Worm (Caenorhabditis elegans) whole organism, early embryonic: Measurements from ENCODE around the gene pot-3.

Source experiments
- aly-1 ChIP-seq: sonication (generic microtip); optimal IDR thresholded peaks from 2 replicates; lab custom pipeline; 2016; ENCODE audit warnings: missing genetic modification characterization, missing compliant biosample characterization
- ama-1 ChIP-seq: fragments of 150-350 bp; optimal IDR thresholded peaks from 2 replicates; lab custom pipeline; 2014
- ceh-13 ChIP-seq: fragments of 200-800 bp; sonication (Bioruptor generic); optimal IDR thresholded peaks from 2 replicates; lab custom pipeline; 2018; ENCODE audit warnings: mild to moderate bottlenecking, missing genetic modification characterization, missing compliant biosample characterization
- ceh-36 ChIP-seq: sonication (generic microtip); optimal IDR thresholded peaks from 2 replicates; lab custom pipeline; 2016; ENCODE audit warnings: missing genetic modification characterization, inconsistent platforms, missing compliant biosample characterization
- ets-7 ChIP-seq: sonication (generic microtip); optimal IDR thresholded peaks from 2 replicates; lab custom pipeline; 2016; ENCODE audit warnings: missing genotype, missing genetic modification characterization, missing compliant biosample characterization
- flt-1 ChIP-seq: fragments of 200-800 bp; sonication (Bioruptor generic); IDR thresholded peaks from 2 replicates; pipeline ENCODE4 v1.3.6; 2022; ENCODE audit warnings: missing genetic modification characterization, missing compliant biosample characterization
- hmbx-1 ChIP-seq: sonication (generic microtip); optimal IDR thresholded peaks from 2 replicates; lab custom pipeline; 2016; ENCODE audit warnings: mild to moderate bottlenecking, missing genetic modification characterization, missing compliant biosample characterization
- hmg-4 ChIP-seq: fragments of 200-800 bp; sonication (Bioruptor generic); optimal IDR thresholded peaks from 2 replicates; lab custom pipeline; 2018; ENCODE audit warnings: mild to moderate bottlenecking, missing genetic modification characterization, missing compliant biosample characterization
- pes-1 ChIP-seq: fragments of 200-800 bp; sonication (Bioruptor generic); IDR thresholded peaks from 2 replicates; pipeline ENCODE4 v1.3.6; 2022; ENCODE audit warnings: missing genetic modification reagents, missing genetic modification characterization, missing compliant biosample characterization
- tbx-11 ChIP-seq: fragments of 200-800 bp; sonication (Bioruptor generic); IDR thresholded peaks from 2 replicates; pipeline ENCODE4 v1.3.6; 2022; ENCODE audit warnings: missing genetic modification characterization, missing compliant biosample characterization
- tbx-37 ChIP-seq: fragments of 200-800 bp; sonication (Bioruptor generic); conservative IDR thresholded peaks from 2 replicates; pipeline ENCODE4 v1.3.6; 2022; ENCODE audit warnings: missing genetic modification reagents, missing genetic modification characterization, missing compliant biosample characterization
- tra-4 ChIP-seq: sonication (generic microtip); optimal IDR thresholded peaks from 2 replicates; lab custom pipeline; 2017; ENCODE audit warnings: missing genetic modification characterization, missing compliant biosample characterization

DNA sequence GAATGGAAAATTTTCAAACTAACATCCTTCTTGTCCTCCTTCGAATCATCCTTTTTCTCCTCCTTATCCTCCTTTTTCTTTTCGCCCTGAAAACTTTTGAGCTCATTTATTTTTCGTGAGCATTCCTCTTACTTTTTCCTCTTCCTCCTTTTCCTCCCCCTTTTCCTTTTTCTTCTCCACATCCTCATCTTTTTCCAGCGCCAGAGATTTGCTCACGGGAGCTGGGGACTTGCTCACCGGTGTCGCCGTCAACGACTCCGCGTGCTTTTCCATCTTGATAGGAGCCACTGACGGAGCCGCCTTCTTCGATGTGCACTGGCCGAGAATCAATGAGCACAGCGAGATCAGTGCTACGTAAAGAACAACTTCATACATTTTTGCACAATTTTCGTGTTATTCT is 31.7 kb upstream of the pot-3 start, which contains the start of gene K08E3.2:
- TF ChIP-seq pes-1 (GFP tag; lab: Robert Waterston, UW) (no peak), tbx-11 (no peak), ama-1 (lab: Kevin White, UChicago) (no peak), tra-4 (no peak), ceh-36 (tag; lab: Kevin White, UChicago) (no peak), tbx-37 (GFP tag; lab: Robert Waterston, UW) (no peak), hmg-4 (GFP tag; lab: Kevin White, UChicago) (no peak), ets-7 (tag; lab: Kevin White, UChicago) (no peak), flt-1 (GFP tag; lab: Robert Waterston, UW) (no peak), hmbx-1 (tag; lab: Kevin White, UChicago) (no peak), ceh-13 (no peak), aly-1 (no peak)
